Worm (Caenorhabditis elegans) whole organism, L4 larva: Measurements from ENCODE around the gene Y105C5B.19.

ENCODE experiments used
- aly-2 ChIP-seq: sonication (generic microtip); optimal IDR thresholded peaks from 2 replicates; lab custom pipeline; 2018; ENCODE audit warnings: missing biosample characterization, missing genetic modification characterization
- jun-1 ChIP-seq: fragments of 150-350 bp; optimal IDR thresholded peaks from 2 replicates; lab custom pipeline; 2014; ENCODE audit warnings: missing biosample characterization, missing genetic modification reagents, missing genetic modification characterization
- nhr-111 ChIP-seq: fragments of 200-800 bp; sonication (Bioruptor generic); optimal IDR thresholded peaks from 2 replicates; lab custom pipeline; 2018; ENCODE audit warnings: mild to moderate bottlenecking, missing genetic modification characterization, missing compliant biosample characterization
- pha-4 ChIP-seq, 2 experiments: fragments of 150-350 bp in 1 of 2; fragments of 200-800 bp in 1 of 2; sonication (Bioruptor generic) in 1 of 2; IDR thresholded peaks in 1 of 2; optimal IDR thresholded peaks in 1 of 2; 2 replicates each; pipeline versions ENCODE4 v1.3.6 to Lab custom; 2014 to 2022; ENCODE audit warnings: missing genetic modification characterization in 2 of 2, missing genetic modification reagents in 2 of 2, missing biosample characterization in 1 of 2, missing compliant biosample characterization in 1 of 2
- unc-130 ChIP-seq: sonication (generic microtip); optimal IDR thresholded peaks from 2 replicates; lab custom pipeline; 2016; ENCODE audit warnings: missing genetic modification reagents, missing genetic modification characterization, missing compliant biosample characterization
- unc-62 ChIP-seq, 3 experiments: fragments of 150-350 bp in 1 of 3; sonication (generic microtip); optimal IDR thresholded peaks in 2 of 3; peaks in 1 of 3; 1 replicate in 1 of 3; 2 replicates in 2 of 3; lab custom pipeline; 2014 to 2017; ENCODE audit warnings: missing biosample characterization in 3 of 3, missing genetic modification characterization in 3 of 3, missing genetic modification reagents in 3 of 3, missing genotype in 1 of 3

DNA sequence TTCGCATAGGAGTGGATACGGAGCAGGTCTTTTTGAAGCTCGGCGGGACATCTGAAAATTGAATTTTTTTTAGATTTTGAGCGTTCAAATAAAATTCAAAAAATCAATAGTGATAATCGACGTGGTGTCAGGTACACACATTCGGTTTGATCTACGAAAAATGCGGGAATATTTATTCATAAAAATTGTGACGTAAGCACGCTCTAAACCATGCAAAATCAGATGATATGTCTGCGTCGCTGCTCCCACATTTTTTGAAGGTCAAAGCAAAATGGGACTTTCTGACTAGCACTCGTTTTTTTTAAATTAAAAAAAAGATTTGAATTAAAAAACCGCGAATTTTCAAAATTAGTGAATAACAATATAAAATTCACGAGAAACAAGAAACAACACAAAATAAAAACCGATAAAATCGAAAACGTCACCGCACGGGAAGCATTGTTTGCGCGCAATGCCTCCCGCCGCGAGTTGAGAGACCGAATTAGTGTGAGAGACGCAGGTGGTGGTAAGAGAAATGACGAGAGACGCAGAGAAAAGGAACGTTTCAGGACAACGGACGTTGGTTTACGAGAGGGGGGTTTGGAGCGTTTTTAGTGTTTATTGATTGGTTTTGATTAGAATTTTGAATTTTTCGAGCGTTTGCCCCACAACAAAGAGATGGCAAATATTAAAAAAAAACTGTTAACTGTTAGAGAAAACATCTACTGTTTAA, at the start of gene Y105C5B.19:
- no peak for TF ChIP-seq aly-2 (tag; lab: Kevin White, UChicago)
- TF ChIP-seq unc-130: no peak
- TF ChIP-seq pha-4 (GFP tag; IDR thresholded peaks at IDR 0.05; lab: Robert Waterston, UW): no peak
- no peak for TF ChIP-seq pha-4 (tag; optimal IDR thresholded peaks at IDR 0.05; lab: Kevin White, UChicago)
- no peak for TF ChIP-seq unc-62 (GFP tag; optimal IDR thresholded peaks at IDR 0.05 in 1 of 2; lab: Kevin White, UChicago)
- TF ChIP-seq unc-62 (tag; optimal IDR thresholded peaks at IDR 0.05; lab: Kevin White, UChicago): no peak
- no peak for TF ChIP-seq jun-1 (tag; lab: Kevin White, UChicago)
- no peak for TF ChIP-seq nhr-111 (GFP tag; lab: Kevin White, UChicago)
